Worm (Caenorhabditis elegans) whole organism, L2 larva: Measurements from ENCODE around the gene ZK945.4.

Experiments used
- F13H6.1 ChIP-seq: sonication (generic microtip); optimal IDR thresholded peaks from 2 replicates; lab custom pipeline; 2016; ENCODE audit warnings: missing genetic modification characterization, missing compliant biosample characterization
- ceh-82 ChIP-seq: fragments of 150-350 bp; optimal IDR thresholded peaks from 2 replicates; lab custom pipeline; 2014; ENCODE audit warnings: missing biosample characterization, missing genetic modification characterization
- fos-1 ChIP-seq: fragments of 150-350 bp; optimal IDR thresholded peaks from 2 replicates; lab custom pipeline; 2014; ENCODE audit warnings: missing biosample characterization, missing genetic modification characterization
- lin-11 ChIP-seq: fragments of 150-350 bp; sonication (generic microtip); optimal IDR thresholded peaks from 2 replicates; lab custom pipeline; 2014; ENCODE audit warnings: missing biosample characterization, missing genetic modification characterization, inconsistent platforms, mixed read lengths
- lin-13 ChIP-seq: fragments of 150-350 bp; optimal IDR thresholded peaks from 2 replicates; lab custom pipeline; 2014; ENCODE audit warnings: missing biosample characterization, missing genetic modification reagents, missing genetic modification characterization
- mbf-1 ChIP-seq: sonication (generic microtip); optimal IDR thresholded peaks from 2 replicates; lab custom pipeline; 2017; ENCODE audit warnings: missing biosample characterization, missing genetic modification characterization
- nhr-10 ChIP-seq: sonication (generic microtip); optimal IDR thresholded peaks from 2 replicates; lab custom pipeline; 2017; ENCODE audit warnings: missing biosample characterization, missing genetic modification characterization
- nhr-25 ChIP-seq: fragments of 150-350 bp; sonication (generic microtip); optimal IDR thresholded peaks from 3 replicates; lab custom pipeline; 2014; ENCODE audit warnings: missing biosample characterization, missing genetic modification characterization
- peb-1 ChIP-seq: fragments of 150-350 bp; optimal IDR thresholded peaks from 2 replicates; lab custom pipeline; 2014; ENCODE audit warnings: missing biosample characterization, missing genetic modification characterization
- sem-4 ChIP-seq: fragments of 150-350 bp; optimal IDR thresholded peaks from 2 replicates; lab custom pipeline; 2014; ENCODE audit warnings: missing biosample characterization, missing genetic modification reagents, missing genetic modification characterization
- ztf-11 ChIP-seq: sonication (generic microtip); optimal IDR thresholded peaks from 2 replicates; lab custom pipeline; 2017; ENCODE audit warnings: missing biosample characterization, missing genetic modification characterization

DNA sequence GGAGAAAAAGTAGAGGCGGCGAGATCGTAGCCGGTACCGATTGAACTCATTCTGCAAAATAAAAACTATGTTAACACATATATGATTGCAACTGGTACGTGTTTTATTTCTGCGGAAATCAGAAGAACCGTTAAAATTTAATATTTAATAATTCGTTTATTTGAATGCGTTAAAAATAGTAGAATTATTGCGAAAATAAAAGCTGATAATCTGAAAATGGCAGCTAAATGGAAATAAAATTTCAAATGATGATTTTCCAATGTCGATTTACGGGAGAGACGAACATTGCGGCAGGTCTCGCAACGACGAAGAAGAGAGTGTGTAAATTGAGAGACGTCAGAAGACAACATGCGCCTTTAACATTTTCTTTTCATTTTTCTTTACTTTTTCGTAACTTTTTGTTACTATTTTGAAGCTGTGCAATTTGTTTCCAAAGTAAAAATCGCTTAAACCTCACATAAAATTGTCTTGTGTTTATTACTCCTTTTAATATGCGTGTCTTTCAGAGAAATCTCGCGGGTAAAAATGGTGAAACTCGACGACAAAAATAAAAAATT lies 5.6 kb downstream of the ZK945.4 start, which contains the start of the genes pas-7 and puf-12:
- no peak for TF ChIP-seq F13H6.1 (tag; lab: Kevin White, UChicago)
- no peak for TF ChIP-seq nhr-10 (tag; lab: Kevin White, UChicago)
- TF ChIP-seq ceh-82 (tag; lab: Kevin White, UChicago), result no peak
- no peak for TF ChIP-seq mbf-1 (tag; lab: Kevin White, UChicago)
- TF ChIP-seq nhr-25 (tag; lab: Kevin White, UChicago), result no peak
- TF ChIP-seq peb-1 (tag; lab: Kevin White, UChicago), result no peak
- no peak for TF ChIP-seq lin-11 (tag; lab: Kevin White, UChicago)
- no peak for TF ChIP-seq fos-1
- no peak for TF ChIP-seq lin-13 (GFP tag; lab: Kevin White, UChicago)
- no peak for TF ChIP-seq ztf-11 (tag; lab: Kevin White, UChicago)
- TF ChIP-seq sem-4, result no peak
